Fruit fly (Drosophila melanogaster): ENCODE measurements around the gene RhoBTB.

The RhoBTB gene

DNA sequence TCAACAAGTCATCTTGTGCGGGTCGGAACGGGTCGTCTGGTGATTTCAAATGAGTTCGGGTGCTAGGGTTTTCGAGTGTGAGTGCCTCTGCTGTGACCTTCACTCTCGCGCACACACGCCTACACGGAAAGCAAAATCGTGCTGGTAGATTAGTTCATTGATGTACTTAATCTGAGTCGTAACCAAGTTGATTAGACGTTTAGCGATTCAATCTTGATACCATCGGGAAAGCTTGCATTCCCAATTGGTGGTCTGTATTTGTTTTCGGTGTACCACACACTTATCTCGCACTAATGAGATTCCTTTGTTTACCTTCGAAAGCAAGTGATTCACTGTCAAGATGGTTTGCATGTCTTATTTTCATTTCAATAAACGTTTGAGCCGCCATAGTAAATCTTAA is 12.9 kb downstream of the RhoBTB start:
- TF ChIP-seq CG4496 (GFP tag; IDR thresholded peaks at IDR 0.05) (no peak), CG14655 (GFP tag; optimal IDR thresholded peaks at IDR 0.05) (no peak)

DNA sequence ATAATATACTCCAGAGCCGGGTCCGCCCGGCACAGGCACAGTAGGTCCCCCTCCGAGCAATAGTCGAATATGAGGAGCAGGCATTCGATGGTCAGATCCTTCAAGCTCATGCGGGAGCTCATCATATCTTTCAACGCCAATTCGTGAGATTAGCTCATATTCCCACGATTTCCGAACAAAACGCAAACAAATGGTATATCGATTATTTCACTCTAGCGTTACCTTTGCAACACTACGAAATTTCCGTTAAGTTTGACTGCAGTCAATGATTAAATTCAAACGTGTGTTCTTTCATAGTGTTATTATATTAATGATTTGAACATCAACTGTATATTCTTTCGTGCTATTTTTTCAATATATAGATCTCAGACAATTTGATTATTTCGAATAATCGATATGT is 17.3 kb downstream of the RhoBTB start, which contains the start of gene CG33969:
Gene CG33969 (minus strand): TSS at position 197 of the 400 bp plus-strand sequence.
- no peak for TF ChIP-seq CG34367 (tag; optimal IDR thresholded peaks at IDR 0.05)
- no peak for TF ChIP-seq CG13204 (GFP tag; optimal IDR thresholded peaks at IDR 0.05)
- no peak for TF ChIP-seq CG17806 (tag; optimal IDR thresholded peaks at IDR 0.05)
- no peak for TF ChIP-seq Pif1A (GFP tag; optimal IDR thresholded peaks at IDR 0.05)
- no peak for TF ChIP-seq CG4496 (GFP tag; IDR thresholded peaks at IDR 0.05)
- TF ChIP-seq Snoo (tag; optimal IDR thresholded peaks at IDR 0.05), result no peak
- no peak for TF ChIP-seq CG32121 (GFP tag; IDR thresholded peaks at IDR 0.05)
- TF ChIP-seq CG12605 (GFP tag; IDR thresholded peaks at IDR 0.05), result no peak

DNA sequence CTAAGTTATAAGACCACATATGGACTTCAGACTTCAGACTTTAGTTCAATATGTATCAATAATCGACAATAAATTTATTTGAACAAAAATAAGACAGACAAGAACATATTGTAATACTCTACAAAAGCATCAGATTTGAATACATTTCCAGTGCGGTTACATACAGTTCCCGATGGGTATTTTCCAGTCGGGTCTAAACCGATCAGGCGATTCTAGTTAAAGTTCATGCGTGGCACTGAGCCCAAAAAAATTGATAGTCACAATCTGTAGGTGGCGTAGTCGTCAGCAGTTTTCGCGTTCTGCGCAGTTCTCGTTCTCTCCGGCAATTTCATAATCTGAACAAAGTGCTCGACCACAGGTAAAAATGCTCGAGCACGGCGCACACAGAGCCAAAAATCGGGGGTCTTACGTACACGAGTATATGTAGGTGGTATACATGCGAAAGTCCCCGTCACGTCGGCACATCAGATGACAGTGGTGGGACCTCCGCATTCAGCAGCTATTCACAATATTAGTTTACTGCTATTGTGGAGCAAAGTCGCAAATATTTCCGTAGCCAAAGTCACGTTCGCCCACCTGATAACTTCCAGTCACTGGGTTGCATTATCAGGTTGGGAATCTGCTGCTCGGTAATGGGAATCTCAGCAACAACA is 19.3 kb downstream of the RhoBTB start:
- 0 out of 3 replicates have a peak, but pooled peaks have one; percentile 13 for TF ChIP-seq fd96Ca (GFP tag; IDR thresholded peaks at IDR 0.05)
- no peak for TF ChIP-seq CG13204 (GFP tag; optimal IDR thresholded peaks at IDR 0.05)
- TF ChIP-seq CG8159 (tag; optimal IDR thresholded peaks at IDR 0.05), result no peak
- TF ChIP-seq CG32121 (GFP tag; IDR thresholded peaks at IDR 0.05), result no peak
- no peak for TF ChIP-seq rn (GFP tag; IDR thresholded peaks at IDR 0.05)
- no peak for TF ChIP-seq CG8301 (tag; optimal IDR thresholded peaks at IDR 0.05)
- peak; percentile 7 for TF ChIP-seq Pif1B (GFP tag; optimal IDR thresholded peaks at IDR 0.05)
- no peak for TF ChIP-seq CG4496 (GFP tag; IDR thresholded peaks at IDR 0.05)

DNA sequence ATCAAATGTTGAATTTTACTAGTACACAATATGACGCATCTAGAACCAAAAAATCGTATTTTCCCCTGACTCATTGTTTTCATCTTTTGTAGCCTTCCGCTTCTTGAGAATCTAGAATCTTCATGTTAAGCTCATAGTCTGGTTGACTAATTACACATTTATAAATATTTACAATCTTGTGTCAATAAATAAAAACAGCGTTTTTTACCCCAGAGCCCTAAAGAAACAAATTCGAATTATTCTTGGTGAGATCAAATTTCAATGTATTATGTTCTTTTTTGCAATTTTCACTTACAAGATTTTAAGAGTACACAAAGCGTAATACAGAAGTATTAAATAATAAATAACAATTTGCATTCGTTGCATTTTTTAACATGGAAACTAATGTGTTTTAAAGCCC is 20.0 kb downstream of the RhoBTB start:
- no peak for TF ChIP-seq gl (tag; optimal IDR thresholded peaks at IDR 0.05)
- no peak for TF ChIP-seq CG8159 (tag; optimal IDR thresholded peaks at IDR 0.05)
- TF ChIP-seq CG9948 (tag; optimal IDR thresholded peaks at IDR 0.05), result no peak
- TF ChIP-seq CG12605 (GFP tag; IDR thresholded peaks at IDR 0.05), result no peak
- no peak for TF ChIP-seq CG15710 (tag; optimal IDR thresholded peaks at IDR 0.05)
- no peak for TF ChIP-seq CG34367 (tag; optimal IDR thresholded peaks at IDR 0.05)
- TF ChIP-seq EcR (GFP tag; optimal IDR thresholded peaks at IDR 0.05), result no peak
- no peak for TF ChIP-seq rn (GFP tag; IDR thresholded peaks at IDR 0.05)
- TF ChIP-seq CG13204 (GFP tag; optimal IDR thresholded peaks at IDR 0.05), result no peak
- TF ChIP-seq fd96Ca (GFP tag; IDR thresholded peaks at IDR 0.05), result no peak

DNA sequence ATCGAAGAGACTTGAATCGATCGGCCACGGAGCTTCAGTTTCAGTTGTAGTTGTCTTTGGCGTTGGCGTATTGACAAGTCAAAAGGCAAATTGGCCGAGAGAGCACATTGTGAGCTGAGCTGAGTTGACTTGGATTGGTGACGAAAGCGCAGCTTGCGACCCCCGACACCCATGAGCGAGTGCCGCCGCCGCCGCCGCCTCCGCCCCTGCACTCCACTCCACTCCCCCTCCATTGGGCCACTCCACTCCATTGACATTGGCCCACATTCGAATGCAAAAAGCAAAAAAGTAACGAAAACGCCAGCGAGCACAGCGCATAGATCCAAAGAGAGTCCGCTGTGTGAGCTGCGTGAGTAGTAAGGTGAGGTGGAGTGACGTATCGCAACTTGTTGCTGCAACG is 21.7 kb downstream of the RhoBTB start:
- TF ChIP-seq CG8159 (tag; optimal IDR thresholded peaks at IDR 0.05) (no peak), Ets98B (GFP tag; IDR thresholded peaks at IDR 0.05) (no peak), Pif1A (GFP tag; optimal IDR thresholded peaks at IDR 0.05) (no peak), CG17806 (tag; optimal IDR thresholded peaks at IDR 0.05) (no peak), CG12605 (GFP tag; IDR thresholded peaks at IDR 0.05) (no peak), rn (GFP tag; IDR thresholded peaks at IDR 0.05) (no peak), fd96Ca (GFP tag; IDR thresholded peaks at IDR 0.05) (no peak), gl (tag; optimal IDR thresholded peaks at IDR 0.05) (no peak), Snoo (tag; optimal IDR thresholded peaks at IDR 0.05) (no peak), CG10348 (GFP tag; IDR thresholded peaks at IDR 0.05) (no peak)

DNA sequence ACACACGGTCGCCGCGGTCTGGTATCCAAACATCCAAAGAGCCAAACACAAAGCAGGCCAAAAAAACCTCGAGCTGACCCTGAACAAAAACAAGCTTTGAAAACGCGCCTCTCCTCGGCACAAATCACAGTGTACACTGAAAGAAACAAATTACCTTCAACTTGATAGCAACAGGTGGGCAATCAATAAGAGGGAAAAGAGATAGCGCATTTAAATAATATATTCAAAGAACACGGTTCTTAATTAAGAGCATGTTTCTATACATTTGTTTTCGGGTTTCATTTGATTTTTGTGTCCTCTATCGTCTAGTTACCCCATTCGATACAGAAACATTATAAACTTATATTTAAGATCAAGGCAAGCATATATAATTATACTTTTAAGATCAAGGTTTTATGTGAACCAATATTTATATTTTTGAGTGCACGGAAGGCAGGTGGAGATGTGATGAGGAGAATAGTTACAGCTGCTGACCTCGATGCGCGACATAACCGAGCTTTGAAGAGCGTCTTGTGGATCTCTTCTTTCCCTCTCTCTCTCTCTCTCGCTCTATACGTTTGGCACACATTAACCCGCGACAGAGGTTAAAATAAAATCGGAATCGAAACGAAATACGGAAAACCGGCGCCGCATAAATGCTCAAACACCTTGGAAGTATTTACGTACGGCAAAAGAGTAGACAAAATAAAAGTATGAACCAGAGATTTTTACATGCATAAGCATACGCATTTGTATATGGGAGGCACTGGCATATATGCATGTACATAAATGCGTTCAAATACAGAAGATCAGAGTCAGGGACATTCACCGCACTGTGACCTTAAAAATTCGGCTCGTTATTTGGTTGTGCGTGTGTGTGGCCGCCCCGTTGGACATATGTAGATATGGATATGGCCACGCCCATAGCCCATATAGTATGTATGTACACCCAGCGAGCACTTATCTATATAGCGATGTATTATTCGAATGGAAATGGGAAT is 22.5 kb downstream of the RhoBTB start:
- TF ChIP-seq CG12605 (GFP tag; IDR thresholded peaks at IDR 0.05) (peak; percentile 35; the same call in 1 of the 2 replicates), CG8301 (tag; optimal IDR thresholded peaks at IDR 0.05) (peak; percentile 87), EcR (GFP tag; optimal IDR thresholded peaks at IDR 0.05) (no peak), CG13204 (GFP tag; optimal IDR thresholded peaks at IDR 0.05) (peak; percentile 19), CG4496 (GFP tag; IDR thresholded peaks at IDR 0.05) (peak; percentile 62; the same call in 2 of the 3 replicates), CG10348 (GFP tag; IDR thresholded peaks at IDR 0.05) (peak; percentile 29; the same call in 1 of the 2 replicates), D1 (tag; optimal IDR thresholded peaks at IDR 0.05) (peak; percentile 16), rn (GFP tag; IDR thresholded peaks at IDR 0.05) (no peak), CG8159 (tag; optimal IDR thresholded peaks at IDR 0.05) (peak; percentile 80), fd96Ca (GFP tag; IDR thresholded peaks at IDR 0.05) (peak; percentile 65), Snoo (tag; optimal IDR thresholded peaks at IDR 0.05) (peak; percentile 65), CG9948 (tag; optimal IDR thresholded peaks at IDR 0.05) (peak; percentile 78), CG14655 (GFP tag; optimal IDR thresholded peaks at IDR 0.05) (no peak), Ets98B (GFP tag; IDR thresholded peaks at IDR 0.05) (peak; percentile 53), CG34367 (tag; optimal IDR thresholded peaks at IDR 0.05) (peak; percentile 62), gl (tag; optimal IDR thresholded peaks at IDR 0.05) (peak; percentile 22), CG17806 (tag; optimal IDR thresholded peaks at IDR 0.05) (peak; percentile 75), CG32121 (GFP tag; IDR thresholded peaks at IDR 0.05) (peak; percentile 70), Pif1A (GFP tag; optimal IDR thresholded peaks at IDR 0.05) (peak; percentile 85), CG15710 (tag; optimal IDR thresholded peaks at IDR 0.05) (peak; percentile 65), Pif1B (GFP tag; optimal IDR thresholded peaks at IDR 0.05) (peak; percentile 84)
